Worm (Caenorhabditis elegans): ENCODE data around the gene ipp-5.

The ipp-5 gene

DNA sequence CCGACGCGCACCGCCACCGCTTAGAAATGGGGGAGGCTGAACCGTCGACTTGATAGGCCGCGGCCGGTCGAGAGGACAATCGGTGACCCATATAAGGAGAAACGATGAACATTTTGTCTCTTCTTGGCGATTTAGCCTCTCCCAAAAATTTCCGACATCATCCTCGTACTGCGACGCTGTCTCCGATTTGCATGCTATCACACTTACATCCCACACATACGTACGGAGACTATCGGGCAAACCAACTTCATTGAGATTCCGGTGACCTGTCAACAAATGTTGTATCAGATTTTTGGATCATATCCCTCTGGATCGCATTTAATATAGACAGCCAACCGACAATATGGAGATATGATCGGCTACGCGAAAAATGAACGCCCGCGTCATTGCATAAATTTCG lies 35.3 kb downstream of the ipp-5 start:
- peak; percentile 35 for TF ChIP-seq ref-2 (tag; optimal IDR thresholded peaks at IDR 0.05)
- TF ChIP-seq che-1 (tag; optimal IDR thresholded peaks at IDR 0.05) = no peak
- TF ChIP-seq odd-2 (tag; optimal IDR thresholded peaks at IDR 0.05) = no peak

DNA sequence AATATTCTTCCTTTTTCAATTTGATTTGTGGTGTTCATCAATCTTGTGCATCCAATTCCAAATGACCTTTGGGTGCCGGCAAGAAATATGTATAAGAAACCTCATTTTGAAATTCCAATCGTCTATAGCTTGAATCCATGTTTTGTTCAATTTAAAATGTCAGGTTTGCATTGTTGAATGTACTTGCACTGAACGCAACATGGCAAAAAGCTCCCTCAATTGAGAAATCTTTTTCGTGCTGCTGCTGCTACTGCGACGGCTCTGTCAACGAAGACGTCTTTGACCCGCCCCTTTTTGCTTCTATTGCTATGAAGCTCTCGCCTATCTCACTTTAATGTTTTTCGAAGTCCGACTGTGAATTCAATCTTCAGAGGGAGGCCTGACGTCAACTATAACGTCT lies 43.9 kb downstream of the ipp-5 start, which contains the start of gene lgc-58:
TSS of gene lgc-58 (plus strand) at position 301 of the 400 bp plus-strand sequence.
- TF ChIP-seq F13H6.1 (tag; optimal IDR thresholded peaks at IDR 0.05) (no peak), ref-2 (tag; optimal IDR thresholded peaks at IDR 0.05) (no peak), pros-1 (tag; optimal IDR thresholded peaks at IDR 0.05) (no peak), fkh-10 (GFP tag; optimal IDR thresholded peaks at IDR 0.05) (no peak), C08G9.2 (tag; optimal IDR thresholded peaks at IDR 0.05) (no peak), unc-86 (tag; optimal IDR thresholded peaks at IDR 0.05) (no peak), ceh-19 (GFP tag; optimal IDR thresholded peaks at IDR 0.05) (no peak), T23F11.4 (GFP tag; optimal IDR thresholded peaks at IDR 0.05) (no peak), dmd-4 (tag; optimal IDR thresholded peaks at IDR 0.05; ENCODE audit: borderline replicate concordance) (no peak), nhr-11 (tag; optimal IDR thresholded peaks at IDR 0.05) (no peak), hlh-30 (tag; optimal IDR thresholded peaks at IDR 0.05; ENCODE audit: insufficient read depth) (no peak), ceh-45 (GFP tag; IDR thresholded peaks at IDR 0.05) (no peak), ceh-24 (tag; optimal IDR thresholded peaks at IDR 0.05) (no peak), nhr-232 (tag; optimal IDR thresholded peaks at IDR 0.05) (no peak), ceh-31 (tag; optimal IDR thresholded peaks at IDR 0.05) (no peak), sox-4 (tag; optimal IDR thresholded peaks at IDR 0.05) (no peak), ttx-3 (tag; optimal IDR thresholded peaks at IDR 0.05) (no peak), Y22D7AL.16 (tag; optimal IDR thresholded peaks at IDR 0.05) (no peak), gmeb-2 (tag; optimal IDR thresholded peaks at IDR 0.05) (no peak), K09A11.1 (tag; optimal IDR thresholded peaks at IDR 0.05; ENCODE audit: insufficient read depth) (no peak)

DNA sequence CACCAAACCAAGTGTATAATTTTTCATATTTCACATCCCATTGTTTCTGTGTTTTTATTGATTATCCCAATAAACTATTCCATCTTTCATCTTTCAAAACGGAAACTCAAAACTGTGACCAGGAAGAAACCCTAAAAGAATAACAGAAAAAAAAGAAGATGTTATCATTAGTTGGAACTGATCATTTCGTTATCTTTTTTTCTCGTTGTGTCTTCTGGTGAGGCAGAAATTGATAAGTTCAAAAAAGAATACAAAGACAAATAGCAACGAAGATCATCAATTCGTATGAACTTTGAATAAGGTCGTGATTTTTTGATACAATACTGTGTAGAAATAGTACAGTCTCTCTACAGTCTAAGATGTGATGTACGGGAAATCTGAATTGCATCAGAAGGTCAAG lies 50.5 kb downstream of the ipp-5 start:
- TF ChIP-seq elt-2 (tag; optimal IDR thresholded peaks at IDR 0.05) = peak; percentile 28
- no peak for TF ChIP-seq hlh-15 (tag; optimal IDR thresholded peaks at IDR 0.05)

DNA sequence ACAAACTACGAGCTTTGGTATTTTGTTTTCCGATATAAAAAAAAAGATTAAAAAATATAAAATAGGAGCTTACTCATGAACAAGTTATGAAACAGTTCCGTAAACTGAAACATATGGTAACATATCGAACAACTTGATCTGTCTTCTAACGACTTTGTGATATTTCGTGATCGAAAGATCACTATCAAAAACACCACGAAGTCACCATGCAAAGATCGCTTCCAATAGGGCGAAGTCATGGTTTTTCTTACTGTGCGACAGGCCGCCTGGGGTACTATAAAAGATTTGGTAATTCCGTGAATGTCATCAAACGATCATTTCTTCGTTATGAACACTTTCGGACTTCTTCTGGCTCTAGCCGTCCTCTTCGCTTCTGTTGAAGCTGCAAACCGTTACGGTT lies 51.4 kb downstream of the ipp-5 start, which contains the start of gene C45B2.3:
TSS of gene C45B2.3 (plus strand) at position 301 of the 400 bp plus-strand sequence.
- TF ChIP-seq hlh-15 (tag; optimal IDR thresholded peaks at IDR 0.05) = no peak
- no peak for TF ChIP-seq ceh-19 (GFP tag; optimal IDR thresholded peaks at IDR 0.05)
- no peak for TF ChIP-seq ets-4 (tag; optimal IDR thresholded peaks at IDR 0.05)
- no peak for TF ChIP-seq gmeb-2 (tag; optimal IDR thresholded peaks at IDR 0.05)
- no peak for TF ChIP-seq ceh-18 (tag; optimal IDR thresholded peaks at IDR 0.05)
- no peak for TF ChIP-seq unc-55 (GFP tag; optimal IDR thresholded peaks at IDR 0.05)
- TF ChIP-seq odd-2 (tag; optimal IDR thresholded peaks at IDR 0.05) = no peak
- TF ChIP-seq elt-2 (tag; optimal IDR thresholded peaks at IDR 0.05) = no peak
- no peak for TF ChIP-seq ref-2 (tag; optimal IDR thresholded peaks at IDR 0.05)
- no peak for TF ChIP-seq ceh-48 (tag; optimal IDR thresholded peaks at IDR 0.05)
